Fruit fly (Drosophila melanogaster): ENCODE data around the gene Vps24.

- TF ChIP-seq Myc (optimal IDR thresholded peaks at IDR 0.05) = no peak
- TF ChIP-seq Sin3A (optimal IDR thresholded peaks at IDR 0.05) = no peak
- no peak for TF ChIP-seq insv (optimal IDR thresholded peaks at IDR 0.05)
- TF ChIP-seq psq (optimal IDR thresholded peaks at IDR 0.05) = no peak
- TF ChIP-seq h (optimal IDR thresholded peaks at IDR 0.05) = no peak
- TF ChIP-seq ttk (optimal IDR thresholded peaks at IDR 0.05) = no peak
Measured at dm6 chr3R:4353569-4353968, 42.8 kb upstream of the Vps24 start.
